Worm (Caenorhabditis elegans) whole organism, midembryonic: ENCODE results near the gene srh-219.

ENCODE experiments used
- T22C8.4 ChIP-seq: fragments of 200-800 bp; sonication (Bioruptor generic); IDR thresholded peaks from 2 replicates; pipeline ENCODE4 v1.3.6; 2022; ENCODE audit warnings: missing genetic modification characterization, missing compliant biosample characterization
- cog-1 ChIP-seq: sonication (generic microtip); optimal IDR thresholded peaks from 2 replicates; lab custom pipeline; 2016; ENCODE audit warnings: missing genetic modification characterization, missing compliant biosample characterization
- flt-1 ChIP-seq: fragments of 200-800 bp; sonication (Bioruptor generic); IDR thresholded peaks from 2 replicates; pipeline ENCODE4 v1.3.6; 2022; ENCODE audit warnings: missing genetic modification characterization, missing compliant biosample characterization
- med-1 ChIP-seq: sonication (generic microtip); optimal IDR thresholded peaks from 2 replicates; lab custom pipeline; 2017; ENCODE audit warnings: missing genetic modification characterization, mild to moderate bottlenecking, missing compliant biosample characterization, antibody characterized with exemption, missing genetic modification reagents; ENCODE audit not compliant: insufficient read depth
- tab-1 ChIP-seq: fragments of 200-800 bp; sonication (Bioruptor generic); IDR thresholded peaks from 2 replicates; pipeline ENCODE4 v1.3.6; 2022; ENCODE audit warnings: missing genetic modification characterization, missing compliant biosample characterization
- ztf-23 ChIP-seq: fragments of 200-800 bp; sonication (Bioruptor generic); IDR thresholded peaks from 2 replicates; pipeline ENCODE4 v1.3.6; 2022; ENCODE audit warnings: missing genetic modification reagents, missing genetic modification characterization, missing compliant biosample characterization
- ztf-29 ChIP-seq: fragments of 200-800 bp; sonication (Bioruptor generic); IDR thresholded peaks from 2 replicates; pipeline ENCODE4 v1.3.6; 2022; ENCODE audit warnings: missing genetic modification reagents, missing genetic modification characterization, missing compliant biosample characterization

ce11 chrV:15537923-15538322, 42.7 kb downstream of the srh-219 start, which contains the start of gene prde-1:
- no peak for TF ChIP-seq tab-1
- TF ChIP-seq T22C8.4 = no peak
- TF ChIP-seq cog-1 (tag; lab: Kevin White, UChicago) = no peak
- no peak for TF ChIP-seq flt-1 (GFP tag; lab: Robert Waterston, UW)
- TF ChIP-seq med-1 (GFP tag; lab: Kevin White, UChicago) = no peak
- TF ChIP-seq ztf-23 (GFP tag; lab: Robert Waterston, UW) = no peak
- no peak for TF ChIP-seq ztf-29
